Worm (Caenorhabditis elegans): ENCODE results near the gene EEED8.12.

DNA sequence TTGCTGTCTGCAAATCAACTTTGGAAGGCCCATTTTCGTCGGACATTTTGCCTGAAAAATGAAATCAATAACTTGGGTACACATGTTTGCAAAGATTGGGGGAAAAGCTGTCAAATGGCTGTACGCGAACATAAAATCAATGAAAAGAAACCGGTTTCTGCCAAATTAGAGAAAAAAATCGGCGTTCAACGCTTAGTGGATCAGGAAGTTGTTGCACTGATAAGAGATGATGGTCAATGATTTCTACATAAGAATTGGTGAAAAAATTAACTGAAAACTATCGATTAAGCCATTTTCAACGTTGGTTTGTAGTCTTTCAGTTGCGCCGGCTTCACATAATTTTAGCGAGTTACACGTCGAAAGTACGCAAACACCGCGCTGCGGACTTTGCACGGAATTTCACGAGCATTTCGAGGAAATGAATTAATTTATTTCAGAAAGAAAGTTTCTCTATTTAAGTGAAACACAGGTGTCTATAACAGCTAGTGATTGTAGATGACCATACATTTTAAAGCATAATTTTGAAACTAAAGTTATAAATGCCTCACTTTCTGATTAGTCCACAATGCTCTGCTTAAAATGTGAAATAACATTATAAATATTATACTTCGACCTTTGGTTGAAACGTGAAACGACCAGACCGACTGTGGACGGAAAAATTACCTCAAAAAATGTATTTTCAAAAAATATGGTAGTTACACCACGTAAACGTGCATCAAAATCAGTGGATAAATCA is 20.9 kb upstream of the EEED8.12 start, which contains the start of the genes F07F6.4 and F07F6.2:
- no peak for TF ChIP-seq ama-1 (optimal IDR thresholded peaks at IDR 0.05)
- no peak for TF ChIP-seq ama-1 (GFP tag; optimal IDR thresholded peaks at IDR 0.05)
- TF ChIP-seq bed-2 (GFP tag; IDR thresholded peaks at IDR 0.05): no peak
- TF ChIP-seq tbx-9 (tag; optimal IDR thresholded peaks at IDR 0.05; ENCODE audit: borderline replicate concordance): no peak
- no peak for TF ChIP-seq Y95B8A.8 (GFP tag; IDR thresholded peaks at IDR 0.05)
- TF ChIP-seq ceh-27 (GFP tag; optimal IDR thresholded peaks at IDR 0.05): no peak
- TF ChIP-seq sdz-38 (tag; optimal IDR thresholded peaks at IDR 0.05): no peak
- TF ChIP-seq K11D2.4 (GFP tag; IDR thresholded peaks at IDR 0.05): no peak
- TF ChIP-seq snpc-1.3 (tag; optimal IDR thresholded peaks at IDR 0.05; ENCODE audit: insufficient read depth): no peak
- TF ChIP-seq tlf-1 (GFP tag; optimal IDR thresholded peaks at IDR 0.05): no peak
- no peak for TF ChIP-seq unc-62 (GFP tag; optimal IDR thresholded peaks at IDR 0.05)
- TF ChIP-seq nfya-1 (tag; optimal IDR thresholded peaks at IDR 0.05; ENCODE audit: borderline replicate concordance, insufficient read depth): no peak
- no peak for TF ChIP-seq F57C9.4 (tag; optimal IDR thresholded peaks at IDR 0.05)
